Worm (Caenorhabditis elegans): ENCODE data around the gene afmd-1.

The afmd-1 gene

ce11 chrIV:7203696-7204095, 40.3 kb upstream of the afmd-1 start, which contains the start of gene R13A1.3:
TSS of gene R13A1.3 (plus strand) at chrIV:7203996.
- TF ChIP-seq F52B5.7 (tag; optimal IDR thresholded peaks at IDR 0.05) (no peak), unc-62 (GFP tag; optimal IDR thresholded peaks at IDR 0.05) (no peak), nhr-120 (GFP tag; IDR thresholded peaks at IDR 0.05) (no peak), tbp1 (GFP tag; optimal IDR thresholded peaks at IDR 0.05) (no peak), lag-1 (GFP tag; IDR thresholded peaks at IDR 0.05) (no peak), ekl-4 (GFP tag; IDR thresholded peaks at IDR 0.05) (no peak), ztf-28 (GFP tag; IDR thresholded peaks at IDR 0.05) (no peak), lir-1 (GFP tag; conservative IDR thresholded peaks at IDR 0.05) (no peak), hmg-1.2 (GFP tag; IDR thresholded peaks at IDR 0.05) (no peak), ceh-79 (tag; optimal IDR thresholded peaks at IDR 0.05) (no peak), F57C9.4 (tag; optimal IDR thresholded peaks at IDR 0.05) (no peak), sea-2 (GFP tag; IDR thresholded peaks at IDR 0.05) (no peak), Y56A3A.18 (GFP tag; IDR thresholded peaks at IDR 0.05) (no peak), K12H6.12 (tag; optimal IDR thresholded peaks at IDR 0.05) (no peak), ztf-25 (GFP tag; IDR thresholded peaks at IDR 0.05) (no peak), unc-130 (GFP tag; optimal IDR thresholded peaks at IDR 0.05) (no peak), F37B4.10 (GFP tag; IDR thresholded peaks at IDR 0.05) (no peak)

ce11 chrIV:7205969-7206368, 38.1 kb upstream of the afmd-1 start, which contains the start of gene kcc-1:
TSS of gene kcc-1 (plus strand) at chrIV:7206269.
- TF ChIP-seq F10E7.11 (tag; optimal IDR thresholded peaks at IDR 0.05) (no peak), rec-8 (tag; optimal IDR thresholded peaks at IDR 0.05) (no peak), F52B5.7 (tag; optimal IDR thresholded peaks at IDR 0.05) (no peak), rpc-1 (optimal IDR thresholded peaks at IDR 0.05) (no peak), rpc-1 (tag; optimal IDR thresholded peaks at IDR 0.05) (no peak), him-1 (tag; optimal IDR thresholded peaks at IDR 0.05) (no peak), pbrm-1 (GFP tag; IDR thresholded peaks at IDR 0.05) (no peak), die-1 (tag; optimal IDR thresholded peaks at IDR 0.05) (no peak), ceh-58 (GFP tag; IDR thresholded peaks at IDR 0.05) (no peak), F57A8.1 (GFP tag; optimal IDR thresholded peaks at IDR 0.05) (no peak)

ce11 chrIV:7208961-7209360, 35.1 kb upstream of the afmd-1 start:
- TF ChIP-seq egrh-3 (GFP tag; IDR thresholded peaks at IDR 0.05) = no peak
- no peak for TF ChIP-seq attf-5 (GFP tag; optimal IDR thresholded peaks at IDR 0.05)
- no peak for TF ChIP-seq him-1 (tag; optimal IDR thresholded peaks at IDR 0.05)
- no peak for TF ChIP-seq hsf-1 (GFP tag; IDR thresholded peaks at IDR 0.05)
- TF ChIP-seq ztf-18 (tag; optimal IDR thresholded peaks at IDR 0.05) = no peak
- no peak for TF ChIP-seq Y79H2A.3 (GFP tag; conservative IDR thresholded peaks at IDR 0.05)
- no peak for TF ChIP-seq cebp-1 (GFP tag; IDR thresholded peaks at IDR 0.05)
- no peak for TF ChIP-seq cebp-1 (tag; optimal IDR thresholded peaks at IDR 0.05)
- TF ChIP-seq athp-1 (tag; optimal IDR thresholded peaks at IDR 0.05) = no peak
- no peak for TF ChIP-seq C06A6.2 (GFP tag; conservative IDR thresholded peaks at IDR 0.05)
- no peak for TF ChIP-seq nhr-90 (tag; optimal IDR thresholded peaks at IDR 0.05)
- TF ChIP-seq lin-54 (GFP tag; optimal IDR thresholded peaks at IDR 0.05) = no peak
- no peak for TF ChIP-seq nhr-179 (tag; optimal IDR thresholded peaks at IDR 0.05)
- no peak for TF ChIP-seq let-607 (tag; optimal IDR thresholded peaks at IDR 0.05)
- no peak for TF ChIP-seq ama-1 (optimal IDR thresholded peaks at IDR 0.05)
- TF ChIP-seq ama-1 (GFP tag; optimal IDR thresholded peaks at IDR 0.05) = no peak
- TF ChIP-seq sptf-2 (GFP tag; optimal IDR thresholded peaks at IDR 0.05) = no peak
- no peak for TF ChIP-seq aptf-3 (GFP tag; IDR thresholded peaks at IDR 0.05)
- TF ChIP-seq unc-130 (GFP tag; optimal IDR thresholded peaks at IDR 0.05) = no peak
- no peak for TF ChIP-seq repo-1 (tag; optimal IDR thresholded peaks at IDR 0.05)
- no peak for TF ChIP-seq unc-62 (GFP tag; optimal IDR thresholded peaks at IDR 0.05)
